Fruit fly (Drosophila melanogaster) whole organism, embryonic: Measurements from ENCODE around the gene anchor.

Source experiments
- CG11456 ChIP-seq: fragments of 200-800 bp; sonication (Bioruptor generic); IDR thresholded peaks from 3 replicates; pipeline ENCODE4 v1.3.6; 2022; ENCODE audit warnings: missing biosample characterization, missing genetic modification characterization
- CG12219 ChIP-seq: fragments of 200-800 bp; sonication (Bioruptor generic); optimal IDR thresholded peaks from 3 replicates; lab custom pipeline; 2018; ENCODE audit warnings: missing biosample characterization, mild to moderate bottlenecking, missing genetic modification characterization
- CG12659 ChIP-seq: fragments of 200-800 bp; sonication (Bioruptor generic); optimal IDR thresholded peaks from 3 replicates; lab custom pipeline; 2017; ENCODE audit warnings: mild to moderate bottlenecking, missing biosample characterization, missing genetic modification reagents, missing genetic modification characterization
- CG14050 ChIP-seq: fragments of 200-800 bp; sonication (Bioruptor generic); IDR thresholded peaks from 3 replicates; pipeline ENCODE4 v1.3.6; 2022; ENCODE audit warnings: missing biosample characterization, missing genetic modification characterization
- CG14965 ChIP-seq: fragments of 200-800 bp; sonication (Bioruptor generic); optimal IDR thresholded peaks from 2 replicates; lab custom pipeline; 2016; ENCODE audit warnings: missing biosample characterization, missing genetic modification characterization, borderline replicate concordance
- CG1602 ChIP-seq: fragments of 200-800 bp; sonication (Bioruptor generic); optimal IDR thresholded peaks from 3 replicates; lab custom pipeline; 2016; ENCODE audit warnings: missing biosample characterization, missing genetic modification characterization
- CG16815 ChIP-seq: fragments of 200-800 bp; sonication (Bioruptor generic); optimal IDR thresholded peaks from 3 replicates; lab custom pipeline; 2017; ENCODE audit warnings: missing biosample characterization, mild to moderate bottlenecking, missing genetic modification characterization
- CG18599 ChIP-seq: fragments of 200-800 bp; sonication (Bioruptor generic); optimal IDR thresholded peaks from 3 replicates; lab custom pipeline; 2017; ENCODE audit warnings: missing biosample characterization, missing genetic modification characterization, mild to moderate bottlenecking, moderate library complexity, missing genetic modification reagents
- CG30431 ChIP-seq: fragments of 200-800 bp; sonication (Bioruptor generic); optimal IDR thresholded peaks from 2 replicates; lab custom pipeline; 2017; ENCODE audit warnings: missing biosample characterization, missing genetic modification characterization
- CG3065 ChIP-seq: fragments of 200-800 bp; sonication (Bioruptor generic); optimal IDR thresholded peaks from 2 replicates; lab custom pipeline; 2016; ENCODE audit warnings: missing biosample characterization, missing genetic modification characterization
- CG3838 ChIP-seq: fragments of 200-800 bp; sonication (Bioruptor generic); optimal IDR thresholded peaks from 3 replicates; lab custom pipeline; 2016; ENCODE audit warnings: missing biosample characterization, missing genetic modification characterization
- CG42726 ChIP-seq: fragments of 200-800 bp; sonication (Bioruptor generic); IDR thresholded peaks from 2 replicates; pipeline ENCODE4 v1.3.6; 2022; ENCODE audit warnings: missing biosample characterization, missing genetic modification characterization; ENCODE audit not compliant: partially characterized antibody
- CG43689 ChIP-seq: fragments of 200-800 bp; sonication (Bioruptor generic); IDR thresholded peaks from 2 replicates; pipeline ENCODE4 v1.3.6; 2022; ENCODE audit warnings: missing biosample characterization, missing genetic modification characterization
- CG4854 ChIP-seq: fragments of 200-800 bp; sonication (Bioruptor generic); optimal IDR thresholded peaks from 2 replicates; lab custom pipeline; 2016; ENCODE audit warnings: missing biosample characterization, missing genetic modification characterization, inconsistent platforms
- CG6683 ChIP-seq: fragments of 200-800 bp; sonication (Bioruptor generic); optimal IDR thresholded peaks from 2 replicates; lab custom pipeline; 2017; ENCODE audit warnings: missing biosample characterization, mild to moderate bottlenecking, missing genetic modification characterization, missing genetic modification reagents
- CG6854 ChIP-seq: fragments of 200-800 bp; sonication (Bioruptor generic); optimal IDR thresholded peaks from 3 replicates; lab custom pipeline; 2017; ENCODE audit warnings: missing biosample characterization, mild to moderate bottlenecking, missing genetic modification characterization
- CG9215 ChIP-seq: fragments of 200-800 bp; sonication (Bioruptor generic); IDR thresholded peaks from 2 replicates; pipeline ENCODE4 v1.3.6; 2022; ENCODE audit warnings: missing biosample characterization, missing genetic modification characterization
- CG9932 ChIP-seq: fragments of 200-800 bp; sonication (Bioruptor generic); IDR thresholded peaks from 2 replicates; pipeline ENCODE4 v1.3.6; 2022; ENCODE audit warnings: missing biosample characterization, missing genetic modification characterization
- CoRest ChIP-seq: fragments of 200-800 bp; sonication (Bioruptor generic); optimal IDR thresholded peaks from 3 replicates; lab custom pipeline; 2018; ENCODE audit warnings: missing biosample characterization, mild to moderate bottlenecking, missing genetic modification characterization, moderate library complexity
- CrebB ChIP-seq: fragments of 200-800 bp; sonication (Bioruptor generic); optimal IDR thresholded peaks from 3 replicates; lab custom pipeline; 2018; ENCODE audit warnings: missing biosample characterization, mild to moderate bottlenecking, missing genetic modification characterization
- Dbx ChIP-seq: fragments of 200-800 bp; sonication (Bioruptor generic); IDR thresholded peaks from 3 replicates; pipeline ENCODE4 v1.3.6; 2022; ENCODE audit warnings: missing biosample characterization, missing genetic modification characterization
- Fer1 ChIP-seq: fragments of 200-800 bp; sonication (Bioruptor generic); optimal IDR thresholded peaks from 2 replicates; lab custom pipeline; 2017; ENCODE audit warnings: missing biosample characterization, mild to moderate bottlenecking, missing genetic modification characterization
- GATAe ChIP-seq: fragments of 200-800 bp; sonication (Bioruptor generic); conservative IDR thresholded peaks from 2 replicates; pipeline ENCODE4 v1.3.6; 2022; ENCODE audit warnings: missing biosample characterization, missing genetic modification characterization
- Gug ChIP-seq: fragments of 200-800 bp; sonication (Bioruptor generic); IDR thresholded peaks from 4 replicates; pipeline ENCODE4 v1.3.6; 2022; ENCODE audit warnings: missing biosample characterization, missing genetic modification characterization
- HHEX ChIP-seq: fragments of 200-800 bp; sonication (Bioruptor generic); optimal IDR thresholded peaks from 3 replicates; lab custom pipeline; 2017; ENCODE audit warnings: missing biosample characterization, mild to moderate bottlenecking, missing genetic modification characterization, missing genetic modification reagents
- HLH4C ChIP-seq: fragments of 200-800 bp; sonication (Bioruptor generic); IDR thresholded peaks from 3 replicates; pipeline ENCODE4 v1.3.6; 2022; ENCODE audit warnings: missing biosample characterization, missing genetic modification characterization; ENCODE audit not compliant: partially characterized antibody
- Lpt ChIP-seq: fragments of >200 bp; optimal IDR thresholded peaks from 2 replicates; lab custom pipeline; 2018; ENCODE audit warnings: missing biosample characterization, missing genetic modification characterization
- Scr ChIP-seq: fragments of 200-800 bp; sonication (Bioruptor generic); IDR thresholded peaks from 2 replicates; pipeline ENCODE4 v1.3.6; 2022; ENCODE audit warnings: missing biosample characterization, missing genetic modification characterization; ENCODE audit not compliant: partially characterized antibody
- Taf1 ChIP-seq: fragments of 200-800 bp; sonication (Bioruptor generic); IDR thresholded peaks from 2 replicates; pipeline ENCODE4 v1.3.6; 2022; ENCODE audit warnings: missing biosample characterization, missing genetic modification characterization
- Vsx1 ChIP-seq: fragments of 200-800 bp; sonication (Bioruptor generic); optimal IDR thresholded peaks from 2 replicates; lab custom pipeline; 2017; ENCODE audit warnings: missing biosample characterization, mild to moderate bottlenecking, missing genetic modification characterization, missing genetic modification reagents
- bcd ChIP-seq: fragments of 200-800 bp; sonication (Bioruptor generic); optimal IDR thresholded peaks from 2 replicates; lab custom pipeline; 2017; ENCODE audit warnings: missing biosample characterization, mild to moderate bottlenecking, missing genetic modification characterization
- chn ChIP-seq: fragments of 200-800 bp; sonication (Bioruptor generic); optimal IDR thresholded peaks from 2 replicates; lab custom pipeline; 2016; ENCODE audit warnings: missing biosample characterization, missing genetic modification characterization
- crc ChIP-seq: fragments of 200-800 bp; sonication (Bioruptor generic); optimal IDR thresholded peaks from 2 replicates; lab custom pipeline; 2016; ENCODE audit warnings: missing biosample characterization, missing genetic modification characterization
- cwo ChIP-seq: fragments of 200-800 bp; sonication (Bioruptor generic); optimal IDR thresholded peaks from 3 replicates; lab custom pipeline; 2017; ENCODE audit warnings: missing biosample characterization, missing genetic modification characterization, mild to moderate bottlenecking, moderate library complexity, missing genetic modification reagents
- ewg ChIP-seq: fragments of 200-800 bp; sonication (Bioruptor generic); optimal IDR thresholded peaks from 3 replicates; lab custom pipeline; 2017; ENCODE audit warnings: mild to moderate bottlenecking, missing biosample characterization, missing genetic modification reagents, missing genetic modification characterization
- ftz-f1 ChIP-seq: fragments of 200-800 bp; sonication (Bioruptor generic); optimal IDR thresholded peaks from 2 replicates; lab custom pipeline; 2016; ENCODE audit warnings: missing biosample characterization, missing genetic modification characterization
- grn ChIP-seq: fragments of 200-800 bp; sonication (Bioruptor generic); optimal IDR thresholded peaks from 3 replicates; lab custom pipeline; 2017; ENCODE audit warnings: missing biosample characterization, missing genetic modification characterization
- gt ChIP-seq: fragments of 200-800 bp; sonication (Bioruptor generic); IDR thresholded peaks from 2 replicates; pipeline ENCODE4 v1.3.6; 2022; ENCODE audit warnings: missing biosample characterization, missing genetic modification characterization
- jigr1 ChIP-seq: fragments of 200-800 bp; sonication (Bioruptor generic); IDR thresholded peaks from 3 replicates; pipeline ENCODE4 v1.3.6; 2022; ENCODE audit warnings: missing biosample characterization, missing genetic modification characterization
- jing ChIP-seq: fragments of 200-800 bp; sonication (Bioruptor generic); optimal IDR thresholded peaks from 2 replicates; lab custom pipeline; 2018; ENCODE audit warnings: missing biosample characterization, mild to moderate bottlenecking, missing genetic modification characterization
- lola ChIP-seq, 3 experiments: fragments of >200 bp in 2 of 3; fragments of 200-800 bp in 1 of 3; sonication (Bioruptor generic) in 1 of 3; optimal IDR thresholded peaks; 2 replicates each; lab custom pipeline; 2017 to 2019; ENCODE audit warnings: missing biosample characterization in 3 of 3, missing genetic modification characterization in 3 of 3, mild to moderate bottlenecking in 1 of 3, moderate library complexity in 1 of 3
- maf-S ChIP-seq: fragments of 200-800 bp; sonication (Bioruptor generic); optimal IDR thresholded peaks from 2 replicates; lab custom pipeline; 2016; ENCODE audit warnings: missing biosample characterization, missing genetic modification characterization
- oc ChIP-seq: fragments of 200-800 bp; sonication (Bioruptor generic); optimal IDR thresholded peaks from 2 replicates; lab custom pipeline; 2018; ENCODE audit warnings: missing biosample characterization, mild to moderate bottlenecking, missing genetic modification characterization, moderate library complexity
- p53 ChIP-seq: fragments of 200-800 bp; sonication (Bioruptor generic); optimal IDR thresholded peaks from 2 replicates; lab custom pipeline; 2016; ENCODE audit warnings: missing biosample characterization, missing genetic modification characterization
- rib ChIP-seq: fragments of 200-800 bp; sonication (Bioruptor generic); IDR thresholded peaks from 2 replicates; pipeline ENCODE4 v1.3.6; 2022; ENCODE audit warnings: missing biosample characterization, missing genetic modification characterization
- ro ChIP-seq: fragments of 200-800 bp; sonication (Bioruptor generic); IDR thresholded peaks from 2 replicates; pipeline ENCODE4 v1.3.6; 2022; ENCODE audit warnings: missing biosample characterization, missing genetic modification characterization
- sima ChIP-seq: fragments of 200-800 bp; sonication (Bioruptor generic); optimal IDR thresholded peaks from 2 replicates; lab custom pipeline; 2016; ENCODE audit warnings: missing biosample characterization, missing genetic modification characterization
- twi ChIP-seq: fragments of 200-800 bp; optimal IDR thresholded peaks from 2 replicates; lab custom pipeline; 2019; ENCODE audit warnings: missing biosample characterization, mild to moderate bottlenecking, missing genetic modification characterization, moderate library complexity
- wek ChIP-seq: fragments of 200-800 bp; sonication (Bioruptor generic); optimal IDR thresholded peaks from 3 replicates; lab custom pipeline; 2018; ENCODE audit warnings: missing biosample characterization, mild to moderate bottlenecking, missing genetic modification characterization, moderate library complexity
- zen ChIP-seq: fragments of 200-800 bp; sonication (Bioruptor generic); optimal IDR thresholded peaks from 3 replicates; lab custom pipeline; 2018; ENCODE audit warnings: missing biosample characterization, mild to moderate bottlenecking, missing genetic modification characterization, moderate library complexity

anchor gene

dm6 chr3L:17590455-17591216 lies 31.0 kb upstream of the anchor start (continued):
- TF ChIP-seq CG16815 (GFP tag; lab: Kevin White, UChicago) (no peak), HHEX (no peak), Dbx (no peak), GATAe (GFP tag; lab: Robert Waterston, UW) (no peak), CG3065 (no peak), cwo (GFP tag; lab: Kevin White, UChicago) (no peak), Gug (GFP tag; lab: Robert Waterston, UW) (no peak), maf-S (no peak), ftz-f1 (GFP tag; lab: Kevin White, UChicago) (peak; percentile 81), ro (GFP tag; lab: Robert Waterston, UW) (no peak), Lpt (no peak), chn (GFP tag; lab: Kevin White, UChicago) (no peak), Vsx1 (GFP tag; lab: Kevin White, UChicago) (no peak), p53 (GFP tag; lab: Kevin White, UChicago) (no peak), HLH4C (GFP tag; lab: Robert Waterston, UW) (0 out of 3 replicates have a peak, but pooled peaks have one; percentile 23), ewg (no peak), CG9215 (GFP tag; lab: Robert Waterston, UW) (no peak), rib (0 out of 2 replicates have a peak, but pooled peaks have one; percentile 43), CG1602 (GFP tag; lab: Kevin White, UChicago) (no peak), CG4854 (no peak), CG3838 (no peak), CG9932 (GFP tag; lab: Robert Waterston, UW) (no peak), twi (tag; lab: Kevin White, UChicago) (no peak), Taf1 (GFP tag; lab: Robert Waterston, UW) (no peak), CG14050 (no peak), CG18599 (no peak), CG43689 (GFP tag; lab: Robert Waterston, UW) (no peak), CG6683 (GFP tag; lab: Kevin White, UChicago) (no peak), jing (GFP tag; lab: Kevin White, UChicago) (no peak), zen (tag; lab: Kevin White, UChicago) (no peak), gt (GFP tag; lab: Robert Waterston, UW) (no peak), CoRest (no peak), wek (GFP tag; lab: Kevin White, UChicago) (no peak), CG12659 (GFP tag; lab: Kevin White, UChicago) (no peak), Fer1 (no peak), grn (GFP tag; lab: Kevin White, UChicago) (peak; percentile 63), jigr1 (GFP tag; lab: Robert Waterston, UW) (no peak), CG12219 (GFP tag; lab: Kevin White, UChicago) (no peak), CG14965 (GFP tag; lab: Kevin White, UChicago) (no peak), CG6854 (GFP tag; lab: Kevin White, UChicago) (no peak), CG11456 (GFP tag; lab: Robert Waterston, UW) (no peak), oc (tag; lab: Kevin White, UChicago) (peak; percentile 8), bcd (no peak), CrebB (tag; lab: Kevin White, UChicago) (no peak), lola (GFP tag; optimal IDR thresholded peaks at IDR 0.05; lab: Kevin White, UChicago) (no peak), CG30431 (GFP tag; lab: Kevin White, UChicago) (no peak), sima (no peak), Scr (GFP tag; lab: Robert Waterston, UW) (no peak), crc (GFP tag; lab: Kevin White, UChicago) (no peak), CG42726 (GFP tag; lab: Robert Waterston, UW) (no peak)
